Fruit fly (Drosophila melanogaster) Kc167 (cell line): ENCODE results near the gene CG4456.

Experiments used
- Myc ChIP-seq: fragments of >200 bp; optimal IDR thresholded peaks from 2 replicates; lab custom pipeline; 2017; ENCODE audit warnings: missing external identifiers
- Sin3A ChIP-seq: fragments of >200 bp; optimal IDR thresholded peaks from 2 replicates; lab custom pipeline; 2018; ENCODE audit warnings: missing external identifiers
- h ChIP-seq: fragments of >200 bp; optimal IDR thresholded peaks from 3 replicates; lab custom pipeline; 2018; ENCODE audit warnings: missing external identifiers
- insv ChIP-seq: fragments of >200 bp; optimal IDR thresholded peaks from 3 replicates; lab custom pipeline; 2018; ENCODE audit warnings: missing external identifiers
- psq ChIP-seq: fragments of >200 bp; optimal IDR thresholded peaks from 2 replicates; lab custom pipeline; 2017; ENCODE audit warnings: missing external identifiers
- ttk ChIP-seq: sonication (Bioruptor generic); optimal IDR thresholded peaks from 2 replicates; lab custom pipeline; 2017; ENCODE audit warnings: missing external identifiers

DNA sequence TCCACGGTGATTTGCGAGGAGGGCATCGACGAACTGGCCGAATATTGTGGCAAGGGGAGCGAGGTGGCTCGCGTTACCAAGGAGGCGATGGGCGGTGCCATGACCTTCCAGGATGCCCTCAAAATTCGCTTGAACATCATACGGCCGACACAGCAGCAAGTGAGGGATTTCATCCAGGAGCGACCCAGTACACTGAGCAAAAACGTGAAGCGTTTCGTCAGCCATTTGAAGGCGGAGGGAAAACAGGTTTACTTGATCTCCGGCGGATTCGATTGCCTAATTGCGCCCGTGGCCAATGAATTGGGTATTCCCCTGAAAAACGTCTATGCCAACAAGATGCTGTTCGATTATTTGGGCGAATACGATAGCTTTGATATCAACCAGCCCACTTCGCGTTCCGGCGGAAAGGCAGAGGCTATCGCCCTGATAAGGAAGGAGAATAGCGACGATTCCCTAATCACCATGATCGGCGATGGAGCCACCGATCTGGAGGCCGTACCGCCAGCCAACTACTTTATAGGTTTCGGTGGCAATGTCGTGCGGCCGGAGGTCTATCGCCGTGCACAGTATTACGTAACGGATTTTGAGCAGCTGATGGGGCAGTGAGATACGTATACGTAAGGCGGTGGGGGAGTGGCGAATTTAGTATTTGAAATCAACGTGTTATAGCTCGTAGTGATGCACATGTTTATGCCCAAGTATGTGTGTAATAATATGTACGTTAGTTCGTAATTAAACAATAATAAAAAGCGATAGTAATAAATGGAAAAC lies 51.4 kb downstream of the CG4456 start:
- TF ChIP-seq h (no peak), insv (lab: Kevin White, UChicago) (no peak), psq (lab: Kevin White, UChicago) (no peak), Myc (lab: Kevin White, UChicago) (no peak), ttk (lab: Kevin White, UChicago) (no peak), Sin3A (lab: Kevin White, UChicago) (no peak)
